Worm (Caenorhabditis elegans): ENCODE data around the gene str-136.

ce11 chrV:8291764-8292163, 13.0 kb upstream of the str-136 start, which contains the start of gene srg-33:
- no peak for TF ChIP-seq nhr-232 (tag; optimal IDR thresholded peaks at IDR 0.05)
- no peak for TF ChIP-seq F13H6.1 (tag; optimal IDR thresholded peaks at IDR 0.05)
- TF ChIP-seq madf-2 (tag; optimal IDR thresholded peaks at IDR 0.05): no peak
- no peak for TF ChIP-seq tbx-2 (tag; optimal IDR thresholded peaks at IDR 0.05)
- no peak for TF ChIP-seq fkh-10 (GFP tag; optimal IDR thresholded peaks at IDR 0.05)
- TF ChIP-seq nhr-11 (tag; optimal IDR thresholded peaks at IDR 0.05): no peak
- no peak for TF ChIP-seq ama-1 (optimal IDR thresholded peaks at IDR 0.05)
- no peak for TF ChIP-seq unc-42 (tag; optimal IDR thresholded peaks at IDR 0.05)
- TF ChIP-seq che-1 (tag; optimal IDR thresholded peaks at IDR 0.05): no peak
- no peak for TF ChIP-seq unc-55 (GFP tag; optimal IDR thresholded peaks at IDR 0.05)
- TF ChIP-seq C08G9.2 (tag; optimal IDR thresholded peaks at IDR 0.05): no peak
- no peak for TF ChIP-seq pqm-1 (tag; optimal IDR thresholded peaks at IDR 0.05)
